Fruit fly (Drosophila melanogaster): ENCODE measurements around the gene CG32448.
A peak's percentile ranks its signal among the peaks of the same experiment; 100 is the strongest.

DNA sequence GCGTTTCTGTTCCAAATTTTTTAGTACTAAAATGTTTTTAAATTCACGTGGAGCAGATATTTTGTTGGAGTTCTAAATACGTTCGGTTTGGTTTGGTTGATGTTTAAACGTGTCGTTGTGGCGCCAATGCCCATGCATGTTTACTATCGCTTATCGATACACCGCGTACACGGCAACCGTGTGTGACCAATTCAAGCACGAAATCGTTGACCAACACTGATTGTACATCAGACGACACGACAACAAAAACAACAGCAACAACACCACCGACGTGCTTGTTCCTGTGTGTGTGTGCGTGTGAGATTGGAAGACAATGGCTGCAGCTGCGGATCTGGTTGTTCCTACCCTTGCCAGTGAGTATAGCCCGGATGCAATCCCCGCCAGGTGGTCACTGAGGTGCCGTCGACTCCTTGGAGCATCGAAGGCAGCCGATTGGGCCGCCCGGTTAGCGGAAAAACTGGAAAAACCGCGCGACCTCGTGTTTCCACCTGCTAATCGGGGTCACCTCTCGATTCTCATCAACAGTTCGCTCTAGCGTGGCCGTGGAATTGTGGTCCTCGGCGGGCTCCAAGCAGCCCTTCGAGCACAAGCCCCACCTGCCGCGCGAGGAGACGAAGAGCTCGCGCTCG is 3.4 kb downstream of the CG32448 start, which contains the start of gene eIF2A:
- TF ChIP-seq pdm3 (GFP tag; optimal IDR thresholded peaks at IDR 0.05) (no peak), Smox (GFP tag; optimal IDR thresholded peaks at IDR 0.05) (no peak), CG6792 (GFP tag; optimal IDR thresholded peaks at IDR 0.05) (peak; percentile 32), CG10631 (GFP tag; optimal IDR thresholded peaks at IDR 0.05) (no peak), Sox102F (GFP tag; optimal IDR thresholded peaks at IDR 0.05) (no peak), cyc (GFP tag; optimal IDR thresholded peaks at IDR 0.05) (peak; percentile 44), Hr38 (GFP tag; optimal IDR thresholded peaks at IDR 0.05) (no peak)

Measured in whole organism, prepupa.